Fruit fly (Drosophila melanogaster) whole organism, pupa: ENCODE data around the gene His3.3A.

Experiments used
- CG10348 ChIP-seq: fragments of 200-800 bp; sonication (Bioruptor generic); IDR thresholded peaks from 2 replicates; pipeline ENCODE4 v1.3.6; 2022; ENCODE audit warnings: missing biosample characterization, missing genetic modification characterization
- CG12605 ChIP-seq: fragments of 200-800 bp; sonication (Bioruptor generic); IDR thresholded peaks from 2 replicates; pipeline ENCODE4 v1.3.6; 2022; ENCODE audit warnings: missing biosample characterization, missing genetic modification characterization
- CG13204 ChIP-seq: fragments of 200-800 bp; sonication (Bioruptor generic); optimal IDR thresholded peaks from 2 replicates; lab custom pipeline; 2018; ENCODE audit warnings: missing biosample characterization, mild to moderate bottlenecking, missing genetic modification characterization, moderate library complexity
- CG14655 ChIP-seq: fragments of 200-800 bp; sonication (Bioruptor generic); optimal IDR thresholded peaks from 3 replicates; lab custom pipeline; 2017; ENCODE audit warnings: mild to moderate bottlenecking, missing biosample characterization, missing genetic modification reagents, missing genetic modification characterization
- CG15710 ChIP-seq: fragments of 200-800 bp; sonication (Bioruptor generic); optimal IDR thresholded peaks from 2 replicates; lab custom pipeline; 2018; ENCODE audit warnings: missing biosample characterization, mild to moderate bottlenecking, missing genetic modification characterization, moderate library complexity
- CG17806 ChIP-seq: fragments of 200-800 bp; sonication (Bioruptor generic); optimal IDR thresholded peaks from 2 replicates; lab custom pipeline; 2018; ENCODE audit warnings: missing biosample characterization, mild to moderate bottlenecking, missing genetic modification characterization, moderate library complexity
- CG32121 ChIP-seq: fragments of 200-800 bp; sonication (Bioruptor generic); IDR thresholded peaks from 2 replicates; pipeline ENCODE4 v1.3.6; 2022; ENCODE audit warnings: missing biosample characterization, missing genetic modification characterization
- CG34367 ChIP-seq: fragments of 200-800 bp; sonication (Bioruptor generic); optimal IDR thresholded peaks from 2 replicates; lab custom pipeline; 2018; ENCODE audit warnings: missing biosample characterization, mild to moderate bottlenecking, missing genetic modification characterization
- CG4496 ChIP-seq: fragments of 200-800 bp; sonication (Bioruptor generic); IDR thresholded peaks from 3 replicates; pipeline ENCODE4 v1.3.6; 2022; ENCODE audit warnings: missing biosample characterization, missing genetic modification characterization
- CG8159 ChIP-seq: fragments of 200-800 bp; sonication (Bioruptor generic); optimal IDR thresholded peaks from 3 replicates; lab custom pipeline; 2018; ENCODE audit warnings: missing biosample characterization, mild to moderate bottlenecking, missing genetic modification characterization, moderate library complexity
- CG8301 ChIP-seq: fragments of 200-800 bp; sonication (Bioruptor generic); optimal IDR thresholded peaks from 2 replicates; lab custom pipeline; 2018; ENCODE audit warnings: missing biosample characterization, mild to moderate bottlenecking, missing genetic modification characterization
- CG9948 ChIP-seq: fragments of 200-800 bp; sonication (Bioruptor generic); optimal IDR thresholded peaks from 2 replicates; lab custom pipeline; 2018; ENCODE audit warnings: missing biosample characterization, mild to moderate bottlenecking, missing genetic modification characterization, moderate library complexity
- D1 ChIP-seq: fragments of 200-800 bp; sonication (Bioruptor generic); optimal IDR thresholded peaks from 2 replicates; lab custom pipeline; 2018; ENCODE audit warnings: missing biosample characterization, mild to moderate bottlenecking, missing genetic modification characterization, moderate library complexity
- EcR ChIP-seq: fragments of 200-800 bp; sonication (Bioruptor generic); optimal IDR thresholded peaks from 3 replicates; lab custom pipeline; 2019; ENCODE audit warnings: missing biosample characterization, missing genetic modification characterization, mild to moderate bottlenecking, moderate library complexity, missing genetic modification reagents
- Ets98B ChIP-seq: fragments of 200-800 bp; sonication (Bioruptor generic); IDR thresholded peaks from 2 replicates; pipeline ENCODE4 v1.3.6; 2022; ENCODE audit warnings: missing biosample characterization, missing genetic modification characterization
- Pif1A ChIP-seq: fragments of 200-800 bp; sonication (Bioruptor generic); optimal IDR thresholded peaks from 3 replicates; lab custom pipeline; 2016; ENCODE audit warnings: missing biosample characterization, missing genetic modification characterization
- Pif1B ChIP-seq: fragments of 200-800 bp; sonication (Bioruptor generic); optimal IDR thresholded peaks from 3 replicates; lab custom pipeline; 2016; ENCODE audit warnings: missing biosample characterization, missing genetic modification characterization
- Snoo ChIP-seq: fragments of 200-800 bp; sonication (Bioruptor generic); optimal IDR thresholded peaks from 3 replicates; lab custom pipeline; 2017; ENCODE audit warnings: missing biosample characterization, mild to moderate bottlenecking, missing genetic modification characterization, inconsistent platforms
- fd96Ca ChIP-seq: fragments of 200-800 bp; sonication (Bioruptor generic); IDR thresholded peaks from 3 replicates; pipeline ENCODE4 v1.3.6; 2022; ENCODE audit warnings: missing biosample characterization, missing genetic modification characterization
- gl ChIP-seq: fragments of 200-800 bp; sonication (Bioruptor generic); optimal IDR thresholded peaks from 2 replicates; lab custom pipeline; 2018; ENCODE audit warnings: missing biosample characterization, mild to moderate bottlenecking, missing genetic modification characterization
- rn ChIP-seq: fragments of 200-800 bp; sonication (Bioruptor generic); IDR thresholded peaks from 2 replicates; pipeline ENCODE4 v1.3.6; 2022; ENCODE audit warnings: missing biosample characterization, missing genetic modification characterization

Gene His3.3A

dm6 chr2L:5060515-5060914, 5.7 kb downstream of the His3.3A start, which contains the start of gene qtc:
qtc (plus strand) TSS chr2L:5060815.
- TF ChIP-seq CG9948 (tag; lab: Kevin White, UChicago) (no peak), CG14655 (GFP tag; lab: Kevin White, UChicago) (no peak), fd96Ca (no peak), CG32121 (GFP tag; lab: Robert Waterston, UW) (no peak), CG17806 (tag; lab: Kevin White, UChicago) (no peak), CG15710 (no peak), CG4496 (GFP tag; lab: Robert Waterston, UW) (no peak), CG12605 (no peak), EcR (GFP tag; lab: Kevin White, UChicago) (no peak), CG8301 (tag; lab: Kevin White, UChicago) (no peak), D1 (tag; lab: Kevin White, UChicago) (no peak), rn (GFP tag; lab: Robert Waterston, UW) (no peak), Pif1A (GFP tag; lab: Kevin White, UChicago) (no peak), CG13204 (GFP tag; lab: Kevin White, UChicago) (no peak), CG10348 (GFP tag; lab: Robert Waterston, UW) (no peak), gl (tag; lab: Kevin White, UChicago) (no peak), CG34367 (no peak), CG8159 (tag; lab: Kevin White, UChicago) (no peak), Ets98B (GFP tag; lab: Robert Waterston, UW) (no peak), Pif1B (GFP tag; lab: Kevin White, UChicago) (no peak)

DNA sequence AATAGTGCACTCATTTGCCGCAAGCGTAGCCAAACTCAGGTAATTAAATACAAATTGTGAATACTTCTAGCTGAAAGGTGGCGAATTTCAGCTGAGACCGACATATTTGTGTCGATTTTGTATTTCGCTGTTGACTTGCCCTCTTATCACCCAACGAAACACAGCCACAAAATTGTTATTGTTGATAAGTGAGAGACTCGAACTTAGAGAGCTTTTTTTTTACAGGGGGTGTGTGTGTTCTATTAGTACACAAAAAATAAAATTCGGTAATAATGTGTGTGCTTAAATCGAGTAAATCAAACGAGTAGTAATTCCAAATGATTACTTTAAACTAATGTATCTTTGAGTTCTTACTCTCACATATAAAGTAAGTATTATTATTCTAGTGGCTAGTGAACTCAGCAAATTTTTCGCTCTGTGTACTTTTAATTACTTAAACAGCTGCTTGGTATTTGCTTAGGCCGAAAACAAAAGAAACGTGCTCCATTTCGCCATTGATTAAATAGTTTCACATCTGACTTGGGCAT, 6.2 kb downstream of the His3.3A start:
- 0 out of 2 replicates have a peak, but pooled peaks have one; percentile 15 for TF ChIP-seq Ets98B (GFP tag; lab: Robert Waterston, UW)
- TF ChIP-seq CG13204 (GFP tag; lab: Kevin White, UChicago) = no peak
- 0 out of 3 replicates have a peak, but pooled peaks have one; percentile 34 for TF ChIP-seq CG4496 (GFP tag; lab: Robert Waterston, UW)

DNA sequence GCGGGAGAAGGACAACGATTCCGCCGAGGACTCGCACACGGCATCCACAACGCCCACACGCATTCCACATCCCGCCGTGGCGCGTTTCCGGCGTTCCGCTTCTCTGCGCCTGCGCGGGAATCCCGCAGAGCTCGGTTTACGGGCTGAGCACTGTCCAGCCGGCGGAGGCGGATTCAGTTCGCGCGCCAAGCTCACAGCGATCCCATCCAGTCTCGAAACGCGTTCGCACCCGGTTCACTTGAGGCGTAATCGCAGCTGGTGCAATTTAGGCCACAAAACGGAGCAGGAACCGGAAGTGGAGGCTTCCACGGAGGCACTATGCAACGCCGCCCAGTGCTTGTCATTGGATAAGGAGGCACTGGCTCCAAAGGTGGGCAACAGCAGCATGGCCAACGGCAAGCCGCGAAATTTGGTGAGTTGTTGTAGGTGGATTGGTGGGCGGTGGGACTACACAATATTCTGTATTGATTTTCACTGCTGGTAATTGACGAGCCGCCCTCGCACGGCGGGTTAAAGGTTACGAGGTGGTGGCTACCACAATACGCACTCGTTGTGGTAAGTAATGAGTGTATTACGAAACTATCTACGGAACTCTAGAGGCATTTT, 8.0 kb downstream of the His3.3A start:
- TF ChIP-seq Pif1B (GFP tag; lab: Kevin White, UChicago) (no peak), CG32121 (GFP tag; lab: Robert Waterston, UW) (0 out of 2 replicates have a peak, but pooled peaks have one; percentile 9), Snoo (tag; lab: Kevin White, UChicago) (no peak)

DNA sequence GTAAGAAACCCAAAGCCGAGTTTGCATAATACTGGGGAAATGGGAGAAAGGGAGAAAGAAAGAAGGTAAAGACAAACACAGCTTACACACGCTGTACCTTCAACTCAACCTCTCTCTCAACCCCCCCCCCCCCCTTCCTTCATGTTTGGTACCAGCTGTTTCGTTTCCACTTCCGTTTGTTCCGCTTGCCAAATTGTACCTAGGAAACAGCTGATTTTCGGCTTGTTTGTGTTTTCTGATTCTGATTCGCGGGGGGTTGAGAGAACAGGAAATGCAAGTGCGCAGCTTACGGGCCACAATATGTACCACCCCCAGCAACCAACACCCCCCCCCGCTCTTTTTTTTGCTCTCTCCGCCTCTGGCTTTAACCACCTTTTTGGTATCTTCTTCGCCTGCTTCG, 9.1 kb downstream of the His3.3A start:
- TF ChIP-seq CG14655 (GFP tag; lab: Kevin White, UChicago) (no peak), CG9948 (tag; lab: Kevin White, UChicago) (no peak), gl (tag; lab: Kevin White, UChicago) (no peak), CG4496 (GFP tag; lab: Robert Waterston, UW) (no peak), Snoo (tag; lab: Kevin White, UChicago) (no peak), EcR (GFP tag; lab: Kevin White, UChicago) (no peak), D1 (tag; lab: Kevin White, UChicago) (no peak), rn (GFP tag; lab: Robert Waterston, UW) (no peak), CG17806 (tag; lab: Kevin White, UChicago) (no peak), CG10348 (GFP tag; lab: Robert Waterston, UW) (no peak), Pif1A (GFP tag; lab: Kevin White, UChicago) (no peak), CG15710 (no peak), fd96Ca (no peak), Pif1B (GFP tag; lab: Kevin White, UChicago) (no peak)

- no peak; the same call in 2 of the 3 replicates for TF ChIP-seq fd96Ca
- TF ChIP-seq CG34367 = peak; percentile 59
- no peak for TF ChIP-seq CG14655 (GFP tag; lab: Kevin White, UChicago)
- TF ChIP-seq CG8301 (tag; lab: Kevin White, UChicago) = no peak
- TF ChIP-seq CG9948 (tag; lab: Kevin White, UChicago) = no peak
- no peak for TF ChIP-seq CG10348 (GFP tag; lab: Robert Waterston, UW)
- TF ChIP-seq CG32121 (GFP tag; lab: Robert Waterston, UW) = no peak; the same call in 1 of the 2 replicates
- peak; percentile 16 for TF ChIP-seq CG15710
- peak; percentile 91 for TF ChIP-seq CG8159 (tag; lab: Kevin White, UChicago)
- TF ChIP-seq rn (GFP tag; lab: Robert Waterston, UW) = no peak
- TF ChIP-seq CG4496 (GFP tag; lab: Robert Waterston, UW) = peak; percentile 84
- TF ChIP-seq D1 (tag; lab: Kevin White, UChicago) = peak; percentile 50
- TF ChIP-seq Ets98B (GFP tag; lab: Robert Waterston, UW) = peak; percentile 60
- no peak for TF ChIP-seq CG13204 (GFP tag; lab: Kevin White, UChicago)
- peak; percentile 32 for TF ChIP-seq CG17806 (tag; lab: Kevin White, UChicago)
- TF ChIP-seq gl (tag; lab: Kevin White, UChicago) = peak; percentile 62
- peak; percentile 58 for TF ChIP-seq CG12605
- no peak for TF ChIP-seq Pif1B (GFP tag; lab: Kevin White, UChicago)
- TF ChIP-seq Snoo (tag; lab: Kevin White, UChicago) = peak; percentile 83
- TF ChIP-seq EcR (GFP tag; lab: Kevin White, UChicago) = no peak
- peak; percentile 74 for TF ChIP-seq Pif1A (GFP tag; lab: Kevin White, UChicago)
- TF ChIP-seq, all 21 proteins: peak for 11
These were observed 16.1 kb downstream of the His3.3A start, which contains the start of gene RpL37A for dm6 chr2L:5070797-5071579. RpL37A (plus strand) TSS chr2L:5070957.
